Worm (Caenorhabditis elegans) whole organism, late embryonic: ENCODE measurements around the gene pdfr-1.

Source experiments
- Y22D7AL.16 ChIP-seq: sonication (generic microtip); optimal IDR thresholded peaks from 2 replicates; lab custom pipeline; 2016; ENCODE audit warnings: missing genetic modification characterization, missing compliant biosample characterization
- ama-1 ChIP-seq: fragments of 150-350 bp; optimal IDR thresholded peaks from 2 replicates; lab custom pipeline; 2014
- dmd-4 ChIP-seq: sonication (generic microtip); optimal IDR thresholded peaks from 2 replicates; lab custom pipeline; 2016; ENCODE audit warnings: borderline replicate concordance, missing genetic modification characterization, missing compliant biosample characterization
- dve-1 ChIP-seq: sonication (generic microtip); optimal IDR thresholded peaks from 2 replicates; lab custom pipeline; 2017; ENCODE audit warnings: antibody characterized with exemption, mild to moderate bottlenecking, missing genetic modification characterization, missing compliant biosample characterization
- elt-2 ChIP-seq: sonication (generic microtip); optimal IDR thresholded peaks from 2 replicates; lab custom pipeline; 2016; ENCODE audit warnings: missing genetic modification reagents, missing genetic modification characterization, missing compliant biosample characterization
- gmeb-2 ChIP-seq: sonication (generic microtip); optimal IDR thresholded peaks from 2 replicates; lab custom pipeline; 2016; ENCODE audit warnings: missing genetic modification characterization, inconsistent platforms, missing compliant biosample characterization
- hlh-6 ChIP-seq: sonication (generic microtip); optimal IDR thresholded peaks from 2 replicates; lab custom pipeline; 2016; ENCODE audit warnings: missing genotype, missing genetic modification characterization, missing compliant biosample characterization
- npax-4 ChIP-seq: sonication (generic microtip); optimal IDR thresholded peaks from 2 replicates; lab custom pipeline; 2016; ENCODE audit warnings: missing genetic modification characterization, missing compliant biosample characterization
- odd-2 ChIP-seq: sonication (generic microtip); optimal IDR thresholded peaks from 2 replicates; lab custom pipeline; 2017; ENCODE audit warnings: antibody characterized with exemption, mild to moderate bottlenecking, missing genetic modification characterization, missing compliant biosample characterization
- pha-2 ChIP-seq: sonication (generic microtip); optimal IDR thresholded peaks from 2 replicates; lab custom pipeline; 2017; ENCODE audit warnings: mild to moderate bottlenecking, missing genetic modification characterization, missing compliant biosample characterization
- sox-2 ChIP-seq: fragments of 200-800 bp; sonication (Bioruptor generic); IDR thresholded peaks from 2 replicates; pipeline ENCODE4 v1.3.6; 2022; ENCODE audit warnings: missing genetic modification reagents, missing genetic modification characterization, missing compliant biosample characterization

- no peak for TF ChIP-seq dmd-4
- TF ChIP-seq odd-2 (tag; lab: Kevin White, UChicago), result no peak
- TF ChIP-seq sox-2 (GFP tag; lab: Robert Waterston, UW), result no peak
- no peak for TF ChIP-seq pha-2
- no peak for TF ChIP-seq npax-4 (tag; lab: Kevin White, UChicago)
- TF ChIP-seq ama-1 (lab: Kevin White, UChicago), result no peak
- no peak for TF ChIP-seq elt-2
- TF ChIP-seq Y22D7AL.16 (tag; lab: Kevin White, UChicago), result no peak
- TF ChIP-seq gmeb-2 (tag; lab: Kevin White, UChicago), result no peak
- TF ChIP-seq hlh-6 (tag; lab: Kevin White, UChicago), result no peak
- no peak for TF ChIP-seq dve-1
Observed at ce11 chrIII:6695189-6695588, 43.3 kb upstream of the pdfr-1 start.
